Worm (Caenorhabditis elegans) whole organism, L3 larva: ENCODE measurements around the gene R02E12.5.

Experiments
- aly-2 ChIP-seq: fragments of 150-350 bp; optimal IDR thresholded peaks from 2 replicates; lab custom pipeline; 2014; ENCODE audit warnings: missing biosample characterization, missing genetic modification characterization
- ama-1 ChIP-seq: fragments of 150-350 bp; optimal IDR thresholded peaks from 2 replicates; lab custom pipeline; 2018
- elt-1 ChIP-seq: fragments of 150-350 bp; optimal IDR thresholded peaks from 2 replicates; lab custom pipeline; 2014; ENCODE audit warnings: missing biosample characterization, missing genetic modification characterization
- hmg-11 ChIP-seq: sonication (generic microtip); optimal IDR thresholded peaks from 2 replicates; lab custom pipeline; 2016; ENCODE audit warnings: missing genetic modification characterization, missing compliant biosample characterization
- jun-1 ChIP-seq: fragments of 150-350 bp; optimal IDR thresholded peaks from 2 replicates; lab custom pipeline; 2014; ENCODE audit warnings: missing biosample characterization, missing genetic modification reagents, missing genetic modification characterization
- nhr-12 ChIP-seq: fragments of 150-350 bp; optimal IDR thresholded peaks from 2 replicates; lab custom pipeline; 2014; ENCODE audit warnings: missing biosample characterization, missing genetic modification characterization
- nhr-23 ChIP-seq: fragments of 150-350 bp; optimal IDR thresholded peaks from 2 replicates; lab custom pipeline; 2014; ENCODE audit warnings: missing biosample characterization, missing genetic modification reagents, missing genetic modification characterization
- nhr-237 ChIP-seq: fragments of 150-350 bp; optimal IDR thresholded peaks from 2 replicates; lab custom pipeline; 2014; ENCODE audit warnings: missing biosample characterization, missing genetic modification characterization
- nhr-28 ChIP-seq: fragments of 150-350 bp; optimal IDR thresholded peaks from 2 replicates; lab custom pipeline; 2014; ENCODE audit warnings: missing biosample characterization, missing genetic modification characterization
- snpc-4 ChIP-seq: fragments of 150-350 bp; optimal IDR thresholded peaks from 2 replicates; lab custom pipeline; 2014; ENCODE audit warnings: missing biosample characterization, missing genetic modification characterization
- unc-39 ChIP-seq: sonication (generic microtip); optimal IDR thresholded peaks from 4 replicates; lab custom pipeline; 2017; ENCODE audit warnings: missing biosample characterization, missing genetic modification characterization
- ztf-11 ChIP-seq: fragments of 150-350 bp; optimal IDR thresholded peaks from 2 replicates; lab custom pipeline; 2014; ENCODE audit warnings: missing biosample characterization, missing genetic modification characterization

DNA sequence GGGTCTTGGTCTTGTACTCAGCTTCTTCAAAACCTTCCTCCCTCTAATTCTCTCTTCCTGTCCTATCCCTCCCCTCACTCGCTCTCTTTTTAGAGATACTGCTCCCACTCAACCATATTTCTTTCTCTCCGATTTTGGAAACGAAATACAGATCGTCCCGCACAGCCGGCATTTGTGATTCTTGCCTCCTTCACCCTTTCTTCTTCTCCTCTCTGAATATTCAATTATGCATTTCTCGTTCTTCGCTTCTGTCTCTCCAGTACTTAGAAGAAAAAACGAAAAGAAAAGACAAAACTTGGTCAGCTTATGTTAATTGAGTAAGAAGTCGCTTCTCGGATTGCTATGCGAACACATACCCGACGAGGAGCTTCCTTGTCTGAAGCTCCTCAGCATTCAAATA is 6.2 kb upstream of the R02E12.5 start:
- TF ChIP-seq ztf-11 (tag; lab: Kevin White, UChicago) (no peak), nhr-23 (tag; lab: Kevin White, UChicago) (no peak), elt-1 (no peak), hmg-11 (tag; lab: Kevin White, UChicago) (no peak), nhr-28 (tag; lab: Kevin White, UChicago) (no peak), snpc-4 (tag; lab: Kevin White, UChicago) (no peak), nhr-237 (tag; lab: Kevin White, UChicago) (no peak), nhr-12 (no peak), jun-1 (tag; lab: Kevin White, UChicago) (no peak), unc-39 (tag; lab: Kevin White, UChicago) (no peak), ama-1 (lab: Kevin White, UChicago) (no peak), aly-2 (tag; lab: Kevin White, UChicago) (no peak)
